Worm (Caenorhabditis elegans): ENCODE results near the gene tbcc-1.

The tbcc-1 gene

DNA sequence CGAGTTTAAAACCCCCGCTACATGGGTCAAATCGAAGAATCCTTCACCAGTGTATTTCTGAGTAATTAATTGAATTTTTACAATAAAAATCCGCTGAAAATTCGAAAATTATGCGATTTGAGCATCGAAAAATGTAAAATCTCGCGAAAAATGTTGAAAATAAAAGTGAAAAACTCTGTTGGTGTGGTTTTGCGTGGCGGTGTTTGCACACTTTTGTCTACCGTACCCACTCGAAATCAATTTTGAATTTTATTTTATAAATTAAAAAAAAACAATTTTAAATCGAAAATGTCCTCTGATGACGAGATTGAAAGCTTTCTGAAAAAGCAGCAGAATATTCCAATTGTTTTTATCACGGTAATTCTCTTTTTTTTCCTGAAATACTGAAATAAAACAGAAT lies 7.4 kb upstream of the tbcc-1 start, which contains the start of gene Y71H2AM.6 (continued):
- TF ChIP-seq unc-55 (GFP tag; optimal IDR thresholded peaks at IDR 0.05) (peak; percentile 69), F13H6.1 (tag; optimal IDR thresholded peaks at IDR 0.05) (no peak), sma-3 (GFP tag; optimal IDR thresholded peaks at IDR 0.05) (peak; percentile 20), zag-1 (tag; optimal IDR thresholded peaks at IDR 0.05) (no peak), nhr-12 (tag; optimal IDR thresholded peaks at IDR 0.05) (no peak), unc-62 (GFP tag; optimal IDR thresholded peaks at IDR 0.05) (no peak), nhr-10 (tag; optimal IDR thresholded peaks at IDR 0.05) (no peak), fos-1 (tag; optimal IDR thresholded peaks at IDR 0.05) (peak; percentile 8), gmeb-1 (tag; optimal IDR thresholded peaks at IDR 0.05) (peak; percentile 52), nhr-25 (tag; optimal IDR thresholded peaks at IDR 0.05) (peak; percentile 38), aly-2 (tag; optimal IDR thresholded peaks at IDR 0.05) (no peak), elt-3 (tag; optimal IDR thresholded peaks at IDR 0.05) (no peak), ceh-82 (tag; optimal IDR thresholded peaks at IDR 0.05) (no peak), lin-13 (GFP tag; optimal IDR thresholded peaks at IDR 0.05) (peak; percentile 63), alr-1 (tag; optimal IDR thresholded peaks at IDR 0.05) (no peak), nhr-21 (tag; optimal IDR thresholded peaks at IDR 0.05) (no peak), unc-39 (tag; optimal IDR thresholded peaks at IDR 0.05) (no peak), dmd-4 (tag; optimal IDR thresholded peaks at IDR 0.05) (no peak), blmp-1 (tag; optimal IDR thresholded peaks at IDR 0.05; ENCODE audit: insufficient read depth) (peak; percentile 71)

- TF ChIP-seq fos-1 (tag; optimal IDR thresholded peaks at IDR 0.05) (no peak), ztf-11 (tag; optimal IDR thresholded peaks at IDR 0.05) (no peak), lin-39 (tag; optimal IDR thresholded peaks at IDR 0.05) (no peak), snpc-4 (tag; optimal IDR thresholded peaks at IDR 0.05) (no peak), lin-13 (GFP tag; optimal IDR thresholded peaks at IDR 0.05) (no peak), elt-3 (tag; optimal IDR thresholded peaks at IDR 0.05) (no peak), nhr-12 (tag; optimal IDR thresholded peaks at IDR 0.05) (no peak), nhr-25 (tag; optimal IDR thresholded peaks at IDR 0.05) (no peak), lin-11 (tag; optimal IDR thresholded peaks at IDR 0.05) (no peak), ama-1 (optimal IDR thresholded peaks at IDR 0.05) (no peak), mab-5 (tag; optimal IDR thresholded peaks at IDR 0.05) (no peak)
Observed at ce11 chrIII:2781833-2782232, 6.4 kb upstream of the tbcc-1 start.

DNA sequence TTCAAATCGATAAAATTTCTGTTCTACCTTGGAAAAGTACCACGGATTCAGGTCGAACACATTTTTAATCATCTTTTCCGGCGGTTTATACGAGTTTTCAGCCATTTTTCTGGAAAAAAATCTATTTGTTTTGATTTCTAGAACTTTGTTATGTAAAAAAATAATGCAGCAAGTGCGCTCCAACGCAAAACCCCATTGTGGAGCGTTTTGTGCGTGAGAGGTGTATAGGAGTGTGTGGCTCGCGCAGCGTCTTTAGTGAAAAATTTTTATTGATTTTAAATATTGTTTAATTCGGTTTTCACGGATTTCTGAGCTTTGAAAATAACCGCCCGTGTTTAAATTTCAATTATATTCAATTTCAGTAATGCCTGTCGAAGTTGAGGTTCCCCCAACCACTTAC lies 2.4 kb upstream of the tbcc-1 start, which contains the start of gene Y71H2AM.20:
Gene Y71H2AM.20 (minus strand): TSS at position 109 of the 400 bp plus-strand sequence.
- TF ChIP-seq nhr-23 (tag; optimal IDR thresholded peaks at IDR 0.05) = no peak
- TF ChIP-seq nhr-6 (tag; optimal IDR thresholded peaks at IDR 0.05) = peak; percentile 94
- peak; percentile 93 for TF ChIP-seq nhr-21 (tag; optimal IDR thresholded peaks at IDR 0.05)
- TF ChIP-seq alr-1 (tag; optimal IDR thresholded peaks at IDR 0.05) = peak; percentile 59
- TF ChIP-seq C34F6.9 (tag; optimal IDR thresholded peaks at IDR 0.05) = peak; percentile 99
- TF ChIP-seq nhr-10 (tag; optimal IDR thresholded peaks at IDR 0.05) = peak; percentile 38
- peak; percentile 98 for TF ChIP-seq fos-1 (tag; optimal IDR thresholded peaks at IDR 0.05)
- TF ChIP-seq ztf-4 (tag; optimal IDR thresholded peaks at IDR 0.05) = peak; percentile 96
- no peak for TF ChIP-seq aly-2 (tag; optimal IDR thresholded peaks at IDR 0.05)
- peak; percentile 92 to 98 for TF ChIP-seq lsy-2 (tag; optimal IDR thresholded peaks at IDR 0.05)
- TF ChIP-seq nhr-77 (tag; optimal IDR thresholded peaks at IDR 0.05) = peak; percentile 85
- peak; percentile 87 for TF ChIP-seq Y55F3AM.14 (GFP tag; optimal IDR thresholded peaks at IDR 0.05)
- TF ChIP-seq ZK546.5 (tag; optimal IDR thresholded peaks at IDR 0.05) = peak; percentile 60
- peak; percentile 96 for TF ChIP-seq sma-3 (GFP tag; optimal IDR thresholded peaks at IDR 0.05)
- TF ChIP-seq nhr-237 (tag; optimal IDR thresholded peaks at IDR 0.05) = peak; percentile 49
- peak; percentile 94 for TF ChIP-seq nhr-129 (tag; optimal IDR thresholded peaks at IDR 0.05)
- TF ChIP-seq F13H6.1 (tag; optimal IDR thresholded peaks at IDR 0.05) = peak; percentile 93
- TF ChIP-seq zag-1 (tag; optimal IDR thresholded peaks at IDR 0.05) = peak; percentile 96
- peak; percentile 89 for TF ChIP-seq gmeb-1 (tag; optimal IDR thresholded peaks at IDR 0.05)
- TF ChIP-seq unc-62 (GFP tag; optimal IDR thresholded peaks at IDR 0.05) = no peak
- peak; percentile 60 for TF ChIP-seq blmp-1 (tag; optimal IDR thresholded peaks at IDR 0.05; ENCODE audit: insufficient read depth)
- peak; percentile 44 for TF ChIP-seq ceh-16 (tag; optimal IDR thresholded peaks at IDR 0.05)
- TF ChIP-seq mdl-1 (tag; optimal IDR thresholded peaks at IDR 0.05) = peak in 1 of 2 experiments; percentile 75
- no peak for TF ChIP-seq lin-39 (tag; optimal IDR thresholded peaks at IDR 0.05)
- TF ChIP-seq peb-1 (tag; optimal IDR thresholded peaks at IDR 0.05) = no peak
- peak; percentile 49 for TF ChIP-seq nhr-12 (tag; optimal IDR thresholded peaks at IDR 0.05)
- TF ChIP-seq snpc-4 (tag; optimal IDR thresholded peaks at IDR 0.05) = peak; percentile 77
- peak; percentile 99 for TF ChIP-seq crh-2 (tag; optimal IDR thresholded peaks at IDR 0.05)
- TF ChIP-seq lin-11 (tag; optimal IDR thresholded peaks at IDR 0.05) = peak; percentile 89
- TF ChIP-seq ztf-1 (GFP tag; conservative IDR thresholded peaks at IDR 0.05) = no peak
- TF ChIP-seq mab-5 (tag; optimal IDR thresholded peaks at IDR 0.05) = peak; percentile 88
- peak; percentile 84 for TF ChIP-seq skn-1 (tag; optimal IDR thresholded peaks at IDR 0.05)
- TF ChIP-seq unc-55 (GFP tag; optimal IDR thresholded peaks at IDR 0.05) = peak; percentile 99
- peak; percentile 98 for TF ChIP-seq lin-13 (GFP tag; optimal IDR thresholded peaks at IDR 0.05)
- TF ChIP-seq nhr-11 (tag; optimal IDR thresholded peaks at IDR 0.05) = no peak
- peak; percentile 97 for TF ChIP-seq nhr-25 (tag; optimal IDR thresholded peaks at IDR 0.05)
- TF ChIP-seq ama-1 (optimal IDR thresholded peaks at IDR 0.05) = peak; percentile 71
- TF ChIP-seq elt-1 (tag; optimal IDR thresholded peaks at IDR 0.05) = no peak
- TF ChIP-seq ceh-82 (tag; optimal IDR thresholded peaks at IDR 0.05) = peak; percentile 84
- TF ChIP-seq sma-9 (GFP tag; optimal IDR thresholded peaks at IDR 0.05) = peak; percentile 92
- no peak for TF ChIP-seq sma-9 (tag; optimal IDR thresholded peaks at IDR 0.05)
- peak; percentile 78 for TF ChIP-seq egl-27 (tag; optimal IDR thresholded peaks at IDR 0.05)
- TF ChIP-seq dmd-4 (tag; optimal IDR thresholded peaks at IDR 0.05) = no peak
- peak; percentile 45 for TF ChIP-seq R02D3.7 (tag; optimal IDR thresholded peaks at IDR 0.05)

Measured in whole organism, L2 larva.